Worm (Caenorhabditis elegans) whole organism, young adult: Measurements from ENCODE around the gene Y15E3A.5.

ENCODE experiments used
- C17E4.6 ChIP-seq: fragments of 200-800 bp; sonication (Bioruptor generic); IDR thresholded peaks from 2 replicates; pipeline ENCODE4 v1.3.6; 2022; ENCODE audit warnings: missing genetic modification reagents, missing genetic modification characterization, missing compliant biosample characterization
- F23B12.7 ChIP-seq: sonication (generic microtip); optimal IDR thresholded peaks from 2 replicates; lab custom pipeline; 2017; ENCODE audit warnings: missing genetic modification characterization, mild to moderate bottlenecking, missing compliant biosample characterization, antibody characterized with exemption, moderate library complexity; ENCODE audit not compliant: insufficient read depth
- F33H1.4 ChIP-seq: fragments of 200-800 bp; sonication (Bioruptor generic); IDR thresholded peaks from 2 replicates; pipeline ENCODE4 v1.3.6; 2022; ENCODE audit warnings: missing genetic modification reagents, missing genetic modification characterization, missing compliant biosample characterization
- F49E8.2 ChIP-seq: sonication (generic microtip); optimal IDR thresholded peaks from 3 replicates; lab custom pipeline; 2017; ENCODE audit warnings: missing genetic modification characterization, mild to moderate bottlenecking, missing compliant biosample characterization, antibody characterized with exemption, moderate library complexity; ENCODE audit not compliant: insufficient read depth
- F52B5.7 ChIP-seq: sonication (generic microtip); optimal IDR thresholded peaks from 2 replicates; lab custom pipeline; 2016; ENCODE audit warnings: mild to moderate bottlenecking, missing genetic modification characterization, missing compliant biosample characterization
- T26A5.8 ChIP-seq: sonication (generic microtip); optimal IDR thresholded peaks from 2 replicates; lab custom pipeline; 2016; ENCODE audit warnings: missing genetic modification characterization, missing compliant biosample characterization
- Y79H2A.3 ChIP-seq: fragments of 200-800 bp; sonication (Bioruptor generic); conservative IDR thresholded peaks from 2 replicates; pipeline ENCODE4 v1.3.6; 2022; ENCODE audit warnings: missing genetic modification reagents, missing genetic modification characterization, missing compliant biosample characterization
- Y95B8A.8 ChIP-seq: fragments of 200-800 bp; sonication (Bioruptor generic); IDR thresholded peaks from 2 replicates; pipeline ENCODE4 v1.3.6; 2022; ENCODE audit warnings: missing genetic modification reagents, missing genetic modification characterization, missing compliant biosample characterization
- dox-1 ChIP-seq: fragments of 200-800 bp; sonication (Bioruptor generic); IDR thresholded peaks from 2 replicates; pipeline ENCODE4 v1.3.6; 2022; ENCODE audit warnings: missing genetic modification reagents, missing genetic modification characterization, missing compliant biosample characterization
- dpl-1 ChIP-seq: fragments of 150-350 bp; optimal IDR thresholded peaks from 2 replicates; lab custom pipeline; 2014; ENCODE audit warnings: missing biosample characterization, missing genetic modification reagents, missing genetic modification characterization
- ekl-4 ChIP-seq: fragments of 200-800 bp; sonication (Bioruptor generic); IDR thresholded peaks from 2 replicates; pipeline ENCODE4 v1.3.6; 2022; ENCODE audit warnings: missing genetic modification reagents, missing genetic modification characterization, missing compliant biosample characterization
- hlh-26 ChIP-seq: fragments of 200-800 bp; sonication (Bioruptor generic); conservative IDR thresholded peaks from 2 replicates; pipeline ENCODE4 v1.3.6; 2022; ENCODE audit warnings: missing genetic modification reagents, missing genetic modification characterization, missing compliant biosample characterization
- hmg-20 ChIP-seq: fragments of 200-800 bp; sonication (Bioruptor generic); IDR thresholded peaks from 2 replicates; pipeline ENCODE4 v1.3.6; 2022; ENCODE audit warnings: missing genetic modification reagents, missing genetic modification characterization, missing compliant biosample characterization
- lsl-1 ChIP-seq: fragments of 200-800 bp; sonication (Bioruptor generic); optimal IDR thresholded peaks from 2 replicates; lab custom pipeline; 2018; ENCODE audit warnings: mild to moderate bottlenecking, missing genetic modification characterization, moderate library complexity, missing compliant biosample characterization
- madf-10 ChIP-seq: sonication (generic microtip); optimal IDR thresholded peaks from 2 replicates; lab custom pipeline; 2016; ENCODE audit warnings: mild to moderate bottlenecking, missing genetic modification characterization, missing compliant biosample characterization
- mcd-1 ChIP-seq: fragments of 200-800 bp; sonication (Bioruptor generic); IDR thresholded peaks from 2 replicates; pipeline ENCODE4 v1.3.6; 2022; ENCODE audit warnings: missing genetic modification reagents, missing genetic modification characterization, missing compliant biosample characterization
- mel-28 ChIP-seq: sonication (generic microtip); optimal IDR thresholded peaks from 2 replicates; lab custom pipeline; 2016; ENCODE audit warnings: borderline replicate concordance, mild to moderate bottlenecking, missing genetic modification characterization, missing compliant biosample characterization
- nfya-2 ChIP-seq: fragments of 200-800 bp; sonication (Bioruptor generic); IDR thresholded peaks from 2 replicates; pipeline ENCODE4 v1.3.6; 2022; ENCODE audit warnings: missing genetic modification reagents, missing genetic modification characterization, missing compliant biosample characterization
- rec-8 ChIP-seq, 2 experiments: sonication (generic microtip); optimal IDR thresholded peaks; 2 replicates each; lab custom pipeline; 2016; ENCODE audit warnings: mild to moderate bottlenecking in 2 of 2, missing genetic modification characterization in 2 of 2, missing genetic modification reagents in 2 of 2, missing genotype in 2 of 2, missing biosample characterization in 1 of 2, missing compliant biosample characterization in 1 of 2, moderate library complexity in 1 of 2
- repo-1 ChIP-seq: sonication (generic microtip); optimal IDR thresholded peaks from 2 replicates; lab custom pipeline; 2017; ENCODE audit warnings: mild to moderate bottlenecking, missing genetic modification characterization, missing compliant biosample characterization
- rpc-1 ChIP-seq, 2 experiments: fragments of 150-350 bp in 1 of 2; sonication (generic microtip) in 1 of 2; optimal IDR thresholded peaks; 2 replicates each; lab custom pipeline; 2014 to 2018; ENCODE audit warnings: missing biosample characterization in 1 of 2, missing genetic modification characterization in 1 of 2, missing genetic modification reagents in 1 of 2, missing genotype in 1 of 2
- snpc-1.1 ChIP-seq: sonication (generic microtip); optimal IDR thresholded peaks from 2 replicates; lab custom pipeline; 2017; ENCODE audit warnings: missing genetic modification characterization, mild to moderate bottlenecking, missing compliant biosample characterization, antibody characterized with exemption, moderate library complexity, missing genotype, missing genetic modification reagents; ENCODE audit not compliant: insufficient read depth
- snpc-1.3 ChIP-seq: sonication (generic microtip); optimal IDR thresholded peaks from 2 replicates; lab custom pipeline; 2017; ENCODE audit warnings: missing genetic modification characterization, mild to moderate bottlenecking, missing compliant biosample characterization, antibody characterized with exemption, moderate library complexity, missing genotype, missing genetic modification reagents; ENCODE audit not compliant: insufficient read depth
- snpc-3.4 ChIP-seq: sonication (generic microtip); optimal IDR thresholded peaks from 2 replicates; lab custom pipeline; 2017; ENCODE audit warnings: missing genetic modification characterization, mild to moderate bottlenecking, missing compliant biosample characterization, antibody characterized with exemption, moderate library complexity, missing genotype, missing genetic modification reagents
- snpc-4 ChIP-seq, 5 experiments: fragments of 150-350 bp in 1 of 5; sonication (generic microtip) in 4 of 5; optimal IDR thresholded peaks; 2 replicates each; lab custom pipeline; 2014 to 2018; ENCODE audit warnings: missing genetic modification characterization in 5 of 5, missing biosample characterization in 3 of 5, antibody characterized with exemption in 2 of 5, mild to moderate bottlenecking in 2 of 5, missing compliant biosample characterization in 2 of 5, missing genotype in 2 of 5, moderate library complexity in 2 of 5, missing genetic modification reagents in 1 of 5
- tbp1 ChIP-seq: fragments of 200-800 bp; sonication (Bioruptor generic); optimal IDR thresholded peaks from 2 replicates; lab custom pipeline; 2018; ENCODE audit warnings: mild to moderate bottlenecking, missing genetic modification characterization, missing compliant biosample characterization
- tlf-1 ChIP-seq: fragments of 200-800 bp; sonication (Bioruptor generic); optimal IDR thresholded peaks from 2 replicates; lab custom pipeline; 2018; ENCODE audit warnings: mild to moderate bottlenecking, missing genetic modification characterization, missing compliant biosample characterization
- xnd-1 ChIP-seq: sonication (generic microtip); optimal IDR thresholded peaks from 2 replicates; lab custom pipeline; 2016; ENCODE audit warnings: missing genotype, missing genetic modification reagents, missing genetic modification characterization, missing compliant biosample characterization
- zfh-2 ChIP-seq: fragments of 200-800 bp; sonication (Bioruptor generic); conservative IDR thresholded peaks from 2 replicates; pipeline ENCODE4 v1.3.6; 2022; ENCODE audit warnings: missing genetic modification reagents, missing genetic modification characterization, missing compliant biosample characterization
- ztf-25 ChIP-seq: fragments of 200-800 bp; sonication (Bioruptor generic); IDR thresholded peaks from 2 replicates; pipeline ENCODE4 v1.3.6; 2022; ENCODE audit warnings: missing genetic modification reagents, missing genetic modification characterization, missing compliant biosample characterization
- ztf-3 ChIP-seq: fragments of 200-800 bp; sonication (Bioruptor generic); optimal IDR thresholded peaks from 2 replicates; lab custom pipeline; 2018; ENCODE audit warnings: mild to moderate bottlenecking, missing genetic modification characterization, missing compliant biosample characterization

Y15E3A.5 gene

DNA sequence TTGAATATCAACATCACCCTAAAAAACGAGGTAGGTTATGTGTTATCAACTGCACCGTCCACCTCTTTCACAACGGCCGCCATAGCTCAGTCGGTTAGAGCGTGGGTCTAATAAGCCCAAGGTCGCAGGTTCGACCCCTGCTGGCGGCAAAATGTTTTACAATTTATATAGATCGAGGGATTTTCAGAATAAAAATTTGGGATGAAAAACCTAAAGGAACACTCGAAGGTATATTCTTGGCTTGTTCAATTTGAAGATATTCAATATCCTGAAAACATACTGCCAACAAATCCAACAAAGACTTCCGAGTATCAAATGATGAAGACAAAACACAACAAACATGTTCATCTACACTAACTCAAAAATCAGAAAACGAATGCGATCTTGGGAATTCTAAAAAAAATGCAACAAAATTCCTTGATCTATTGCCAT is 42.9 kb upstream of the Y15E3A.5 start (continued):
- peak; percentile 65 for TF ChIP-seq ekl-4 (GFP tag; lab: Robert Waterston, UW)
- TF ChIP-seq snpc-3.4 (tag; lab: Kevin White, UChicago): peak; percentile 89
- no peak for TF ChIP-seq Y95B8A.8 (GFP tag; lab: Robert Waterston, UW)
- TF ChIP-seq ztf-25 (GFP tag; lab: Robert Waterston, UW): peak; percentile 81; the same call in 1 of the 2 replicates
- TF ChIP-seq F23B12.7 (tag; lab: Kevin White, UChicago): peak; percentile 29
- peak; percentile 45 for TF ChIP-seq F52B5.7 (tag; lab: Kevin White, UChicago)
- TF ChIP-seq tbp1 (GFP tag; lab: Kevin White, UChicago): peak; percentile 92
- peak; percentile 35 for TF ChIP-seq F49E8.2
- TF ChIP-seq rpc-1 (optimal IDR thresholded peaks at IDR 0.05; lab: Kevin White, UChicago): peak; percentile 96
- TF ChIP-seq rpc-1 (tag; optimal IDR thresholded peaks at IDR 0.05; lab: Kevin White, UChicago): peak; percentile 98
- peak; percentile 89 for TF ChIP-seq snpc-4 (GFP tag; optimal IDR thresholded peaks at IDR 0.05; lab: Kevin White, UChicago)
- TF ChIP-seq snpc-4 (tag; optimal IDR thresholded peaks at IDR 0.05; lab: Kevin White, UChicago): peak; percentile 69 to 89 (median 79)
- peak; percentile 20 for TF ChIP-seq repo-1 (tag; lab: Kevin White, UChicago)
- peak; percentile 84 for TF ChIP-seq snpc-1.1 (tag; lab: Kevin White, UChicago)
- peak; percentile 50 for TF ChIP-seq dpl-1
- peak; percentile 60 for TF ChIP-seq hmg-20 (GFP tag; lab: Robert Waterston, UW)
- TF ChIP-seq, all 124 proteins: peak for 75

DNA sequence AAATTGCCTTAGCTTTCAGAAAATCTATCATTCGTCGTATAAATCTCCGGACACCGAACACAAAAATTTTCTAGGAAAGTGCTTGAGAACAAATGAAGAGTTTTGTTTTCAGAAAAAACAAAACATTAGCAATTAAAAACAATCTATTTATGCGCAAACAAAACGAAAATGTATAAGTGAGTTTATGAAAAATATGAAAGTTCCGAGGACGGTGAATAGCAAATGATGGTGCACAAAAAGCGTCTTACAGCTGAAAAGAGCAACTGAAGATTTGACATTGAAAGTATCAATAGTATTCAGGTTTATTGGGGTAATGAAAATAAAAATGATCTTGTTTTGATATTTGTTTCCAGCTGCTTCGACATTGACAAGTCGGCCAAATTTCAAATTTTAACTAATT is 40.4 kb upstream of the Y15E3A.5 start:
- no peak for TF ChIP-seq lsl-1
- no peak for TF ChIP-seq mcd-1 (GFP tag; lab: Robert Waterston, UW)
- TF ChIP-seq rpc-1 (optimal IDR thresholded peaks at IDR 0.05; lab: Kevin White, UChicago): no peak
- TF ChIP-seq rpc-1 (tag; optimal IDR thresholded peaks at IDR 0.05; lab: Kevin White, UChicago): no peak
- TF ChIP-seq F49E8.2: no peak
- TF ChIP-seq Y79H2A.3: no peak
- no peak for TF ChIP-seq hlh-26 (GFP tag; lab: Robert Waterston, UW)
- TF ChIP-seq F23B12.7 (tag; lab: Kevin White, UChicago): no peak
- TF ChIP-seq F33H1.4: no peak
- no peak for TF ChIP-seq Y95B8A.8 (GFP tag; lab: Robert Waterston, UW)
- no peak for TF ChIP-seq dox-1 (GFP tag; lab: Robert Waterston, UW)
- no peak for TF ChIP-seq madf-10 (tag; lab: Kevin White, UChicago)
- TF ChIP-seq T26A5.8 (tag; lab: Kevin White, UChicago): no peak
- TF ChIP-seq nfya-2: no peak
- no peak for TF ChIP-seq mel-28 (tag; lab: Kevin White, UChicago)

DNA sequence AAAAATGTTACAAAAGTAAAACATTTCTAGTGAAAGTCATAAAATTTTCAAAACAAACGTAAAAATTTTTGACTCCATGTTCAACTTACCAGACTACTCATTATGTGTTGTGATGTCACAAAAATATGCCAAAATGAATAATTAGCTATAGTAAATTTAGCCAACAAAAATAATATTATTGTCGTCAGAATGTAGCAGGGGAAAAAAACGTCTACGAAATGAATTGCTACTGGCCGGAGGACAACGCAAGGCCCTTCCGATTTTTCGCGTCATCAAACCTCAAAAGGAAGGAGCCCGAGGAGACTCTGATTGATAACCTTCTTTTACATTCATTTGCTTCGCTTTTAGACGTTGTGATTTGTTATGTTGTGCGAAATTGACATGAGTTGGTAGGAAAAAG is 37.5 kb upstream of the Y15E3A.5 start, which contains the start of gene ser-2:
ser-2 (minus strand) TSS at position 101 of the 400 bp plus-strand sequence.
- TF ChIP-seq mel-28 (tag; lab: Kevin White, UChicago) (no peak), rec-8 (tag; optimal IDR thresholded peaks at IDR 0.05; lab: Kevin White, UChicago) (no peak), xnd-1 (tag; lab: Kevin White, UChicago) (no peak), ztf-3 (no peak), lsl-1 (no peak), C17E4.6 (GFP tag; lab: Robert Waterston, UW) (no peak)

DNA sequence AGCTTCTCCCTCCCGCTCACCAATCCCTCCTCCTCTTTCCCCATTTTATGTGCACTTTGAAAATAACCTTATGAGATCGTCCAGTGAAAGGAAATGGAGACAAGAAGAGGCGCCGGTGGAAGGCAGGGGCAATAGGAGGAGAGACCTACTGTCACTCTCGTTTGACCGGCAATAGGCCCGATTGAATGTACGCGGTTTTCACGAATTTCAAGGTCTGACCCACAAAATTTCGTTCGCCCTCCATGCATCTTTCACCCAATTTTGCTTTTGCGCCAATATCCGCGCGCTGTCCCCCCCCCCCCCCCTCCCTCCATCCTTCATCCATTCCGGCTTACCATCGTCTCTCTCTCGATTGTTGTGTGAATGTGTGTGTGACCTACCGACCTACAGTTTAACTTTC is 32.7 kb upstream of the Y15E3A.5 start:
- TF ChIP-seq tlf-1 (GFP tag; lab: Kevin White, UChicago) (no peak), snpc-1.3 (no peak), zfh-2 (GFP tag; lab: Robert Waterston, UW) (peak; percentile 65)
